Fruit fly (Drosophila melanogaster) whole organism, prepupa: Measurements from ENCODE around the gene Rh5.
A peak's percentile ranks its signal among the peaks of the same experiment; 100 is the strongest.

ENCODE experiments used
- Blimp-1 ChIP-seq: fragments of 200-800 bp; sonication (Bioruptor generic); optimal IDR thresholded peaks from 3 replicates; lab custom pipeline; 2017; ENCODE audit warnings: missing biosample characterization, missing genetic modification characterization, mild to moderate bottlenecking, moderate library complexity, missing genetic modification reagents
- CG10631 ChIP-seq: fragments of 200-800 bp; sonication (Bioruptor generic); optimal IDR thresholded peaks from 2 replicates; lab custom pipeline; 2016; ENCODE audit warnings: missing biosample characterization, missing genetic modification characterization
- CG10669 ChIP-seq: fragments of 200-800 bp; sonication (Bioruptor generic); optimal IDR thresholded peaks from 3 replicates; lab custom pipeline; 2018; ENCODE audit warnings: missing biosample characterization, mild to moderate bottlenecking, missing genetic modification characterization, moderate library complexity
- CG11294 ChIP-seq: fragments of 200-800 bp; sonication (Bioruptor generic); IDR thresholded peaks from 2 replicates; pipeline ENCODE4 v1.3.6; 2022; ENCODE audit warnings: missing biosample characterization, missing genetic modification characterization
- CG11762 ChIP-seq: fragments of 200-800 bp; sonication (Bioruptor generic); optimal IDR thresholded peaks from 3 replicates; lab custom pipeline; 2016; ENCODE audit warnings: missing biosample characterization, missing genetic modification characterization; ENCODE audit not compliant: insufficient read depth
- CG11902 ChIP-seq: fragments of 200-800 bp; sonication (Bioruptor generic); optimal IDR thresholded peaks from 3 replicates; lab custom pipeline; 2016; ENCODE audit warnings: missing biosample characterization, missing genetic modification characterization
- CG15336 ChIP-seq: fragments of 200-800 bp; sonication (Bioruptor generic); IDR thresholded peaks from 2 replicates; pipeline ENCODE4 v1.3.6; 2022; ENCODE audit warnings: missing biosample characterization, missing genetic modification characterization
- CG1621 ChIP-seq: fragments of 200-800 bp; sonication (Bioruptor generic); optimal IDR thresholded peaks from 3 replicates; lab custom pipeline; 2018; ENCODE audit warnings: missing biosample characterization, mild to moderate bottlenecking, missing genetic modification characterization
- CG16779 ChIP-seq: fragments of 200-800 bp; sonication (Bioruptor generic); optimal IDR thresholded peaks from 3 replicates; lab custom pipeline; 2017; ENCODE audit warnings: missing biosample characterization, mild to moderate bottlenecking, missing genetic modification characterization
- CG3032 ChIP-seq: fragments of 200-800 bp; optimal IDR thresholded peaks from 2 replicates; lab custom pipeline; 2019; ENCODE audit warnings: missing biosample characterization, mild to moderate bottlenecking, missing genetic modification characterization, moderate library complexity
- CG32006 ChIP-seq: fragments of 200-800 bp; sonication (Bioruptor generic); optimal IDR thresholded peaks from 3 replicates; lab custom pipeline; 2017; ENCODE audit warnings: missing biosample characterization, mild to moderate bottlenecking, missing genetic modification characterization
- CG34406 ChIP-seq: fragments of 200-800 bp; sonication (Bioruptor generic); optimal IDR thresholded peaks from 3 replicates; lab custom pipeline; 2016; ENCODE audit warnings: missing biosample characterization, missing genetic modification characterization
- CG4318 ChIP-seq: fragments of 200-800 bp; sonication (Bioruptor generic); optimal IDR thresholded peaks from 3 replicates; lab custom pipeline; 2017; ENCODE audit warnings: missing biosample characterization, mild to moderate bottlenecking, missing genetic modification characterization
- CG6163 ChIP-seq: fragments of 200-800 bp; sonication (Bioruptor generic); IDR thresholded peaks from 3 replicates; pipeline ENCODE4 v1.3.6; 2022; ENCODE audit warnings: missing biosample characterization, missing genetic modification characterization
- CG6808 ChIP-seq: fragments of 200-800 bp; sonication (Bioruptor generic); optimal IDR thresholded peaks from 3 replicates; lab custom pipeline; 2017; ENCODE audit warnings: missing biosample characterization, missing genetic modification characterization, mild to moderate bottlenecking, moderate library complexity, missing genetic modification reagents
- CG7368 ChIP-seq: fragments of 200-800 bp; sonication (Bioruptor generic); optimal IDR thresholded peaks from 3 replicates; lab custom pipeline; 2016; ENCODE audit warnings: missing biosample characterization, missing genetic modification characterization
- CG8119 ChIP-seq: fragments of 200-800 bp; sonication (Bioruptor generic); IDR thresholded peaks from 3 replicates; pipeline ENCODE4 v1.3.6; 2022; ENCODE audit warnings: missing biosample characterization, missing genetic modification characterization
- CG8319 ChIP-seq: fragments of 200-800 bp; sonication (Bioruptor generic); optimal IDR thresholded peaks from 3 replicates; lab custom pipeline; 2016; ENCODE audit warnings: missing biosample characterization, missing genetic modification characterization
- CG8632 ChIP-seq: fragments of 200-800 bp; sonication (Bioruptor generic); optimal IDR thresholded peaks from 3 replicates; lab custom pipeline; 2016; ENCODE audit warnings: missing biosample characterization, missing genetic modification characterization
- CG9139 ChIP-seq: fragments of 200-800 bp; sonication (Bioruptor generic); optimal IDR thresholded peaks from 3 replicates; lab custom pipeline; 2017; ENCODE audit warnings: missing biosample characterization, mild to moderate bottlenecking, missing genetic modification characterization
- Eip75B ChIP-seq: fragments of 200-800 bp; sonication (Bioruptor generic); optimal IDR thresholded peaks from 3 replicates; lab custom pipeline; 2016; ENCODE audit warnings: missing biosample characterization, missing genetic modification characterization
- Eip78C ChIP-seq: fragments of 200-800 bp; sonication (Bioruptor generic); peaks from one replicate; lab custom pipeline; 2016; ENCODE audit warnings: missing biosample characterization, missing genetic modification characterization
- Eip93F ChIP-seq: fragments of 200-800 bp; sonication (Bioruptor generic); optimal IDR thresholded peaks from 2 replicates; lab custom pipeline; 2016; ENCODE audit warnings: missing biosample characterization, mild to moderate bottlenecking, missing genetic modification characterization
- Ets21C ChIP-seq: fragments of 200-800 bp; sonication (Bioruptor generic); optimal IDR thresholded peaks from 3 replicates; lab custom pipeline; 2016; ENCODE audit warnings: missing biosample characterization, missing genetic modification characterization
- Ets96B ChIP-seq: fragments of 200-800 bp; optimal IDR thresholded peaks from 2 replicates; lab custom pipeline; 2019; ENCODE audit warnings: missing biosample characterization, mild to moderate bottlenecking, missing genetic modification characterization, moderate library complexity
- Hr38 ChIP-seq: sonication (Bioruptor generic); optimal IDR thresholded peaks from 2 replicates; lab custom pipeline; 2016; ENCODE audit warnings: missing biosample characterization, missing genetic modification characterization
- Lpt ChIP-seq: fragments of 200-800 bp; sonication (Bioruptor generic); optimal IDR thresholded peaks from 3 replicates; lab custom pipeline; 2016; ENCODE audit warnings: missing biosample characterization, missing genetic modification characterization
- Met ChIP-seq: fragments of 200-800 bp; sonication (Bioruptor generic); optimal IDR thresholded peaks from 3 replicates; lab custom pipeline; 2016; ENCODE audit warnings: missing biosample characterization, missing genetic modification characterization
- OdsH ChIP-seq: fragments of 200-800 bp; sonication (Bioruptor generic); optimal IDR thresholded peaks from 3 replicates; lab custom pipeline; 2016; ENCODE audit warnings: missing biosample characterization, missing genetic modification characterization
- Smox ChIP-seq: fragments of 200-800 bp; sonication (Bioruptor generic); optimal IDR thresholded peaks from 3 replicates; lab custom pipeline; 2016; ENCODE audit warnings: missing biosample characterization, missing genetic modification characterization
- Sox102F ChIP-seq: fragments of 200-800 bp; sonication (Bioruptor generic); optimal IDR thresholded peaks from 2 replicates; lab custom pipeline; 2016; ENCODE audit warnings: missing biosample characterization, mild to moderate bottlenecking, missing genetic modification characterization
- Sox14 ChIP-seq: fragments of 200-800 bp; sonication (Bioruptor generic); optimal IDR thresholded peaks from 3 replicates; lab custom pipeline; 2016; ENCODE audit warnings: missing biosample characterization, missing genetic modification characterization
- Sox15 ChIP-seq: fragments of 200-800 bp; sonication (Bioruptor generic); optimal IDR thresholded peaks from 3 replicates; lab custom pipeline; 2016; ENCODE audit warnings: missing biosample characterization, missing genetic modification characterization
- achi ChIP-seq: fragments of 200-800 bp; sonication (Bioruptor generic); optimal IDR thresholded peaks from 3 replicates; lab custom pipeline; 2016; ENCODE audit warnings: missing biosample characterization, missing genetic modification characterization
- acj6 ChIP-seq: fragments of 200-800 bp; sonication (Bioruptor generic); optimal IDR thresholded peaks from 3 replicates; lab custom pipeline; 2016; ENCODE audit warnings: missing biosample characterization, missing genetic modification characterization
- dac ChIP-seq: fragments of 200-800 bp; sonication (Bioruptor generic); optimal IDR thresholded peaks from 2 replicates; lab custom pipeline; 2017; ENCODE audit warnings: missing biosample characterization, mild to moderate bottlenecking, missing genetic modification characterization
- dsx ChIP-seq: fragments of 200-800 bp; optimal IDR thresholded peaks from 3 replicates; lab custom pipeline; 2019; ENCODE audit warnings: missing biosample characterization, mild to moderate bottlenecking, missing genetic modification characterization, moderate library complexity; ENCODE audit not compliant: poor library complexity, severe bottlenecking
- eg ChIP-seq: fragments of 200-800 bp; sonication (Bioruptor generic); IDR thresholded peaks from 3 replicates; pipeline ENCODE4 v1.3.6; 2022; ENCODE audit warnings: missing biosample characterization, missing genetic modification characterization
- fd59A ChIP-seq: fragments of 200-800 bp; sonication (Bioruptor generic); optimal IDR thresholded peaks from 2 replicates; lab custom pipeline; 2017; ENCODE audit warnings: missing biosample characterization, mild to moderate bottlenecking, missing genetic modification characterization, missing genetic modification reagents
- fd85E ChIP-seq: fragments of 200-800 bp; sonication (Bioruptor generic); optimal IDR thresholded peaks from 3 replicates; lab custom pipeline; 2016; ENCODE audit warnings: missing biosample characterization, missing genetic modification characterization
- fkh ChIP-seq: fragments of 200-800 bp; sonication (Bioruptor generic); optimal IDR thresholded peaks from 3 replicates; lab custom pipeline; 2017; ENCODE audit warnings: missing biosample characterization, mild to moderate bottlenecking, missing genetic modification characterization, moderate library complexity
- lz ChIP-seq: fragments of 200-800 bp; sonication (Bioruptor generic); optimal IDR thresholded peaks from 3 replicates; lab custom pipeline; 2016; ENCODE audit warnings: missing biosample characterization, missing genetic modification characterization
- net ChIP-seq: fragments of 200-800 bp; sonication (Bioruptor generic); optimal IDR thresholded peaks from 3 replicates; lab custom pipeline; 2016; ENCODE audit warnings: missing biosample characterization, missing genetic modification characterization
- pdm3 ChIP-seq: fragments of 200-800 bp; sonication (Bioruptor generic); optimal IDR thresholded peaks from 3 replicates; lab custom pipeline; 2016; ENCODE audit warnings: missing biosample characterization, missing genetic modification characterization
- salr ChIP-seq, 2 experiments: fragments of 200-800 bp; sonication (Bioruptor generic); optimal IDR thresholded peaks; 3 replicates each; lab custom pipeline; 2016 to 2018; ENCODE audit warnings: missing biosample characterization in 2 of 2, missing genetic modification characterization in 2 of 2, mild to moderate bottlenecking in 1 of 2
- ss ChIP-seq, 2 experiments: fragments of 200-800 bp; sonication (Bioruptor generic); optimal IDR thresholded peaks; 2 replicates in 1 of 2; 3 replicates in 1 of 2; lab custom pipeline; 2017 to 2018; ENCODE audit warnings: mild to moderate bottlenecking in 2 of 2, missing biosample characterization in 2 of 2, missing genetic modification characterization in 2 of 2, moderate library complexity in 1 of 2
- svp ChIP-seq: fragments of 200-800 bp; sonication (Bioruptor generic); peaks from one replicate; lab custom pipeline; 2016; ENCODE audit warnings: missing biosample characterization, missing genetic modification characterization
- topi ChIP-seq: fragments of 200-800 bp; sonication (Bioruptor generic); optimal IDR thresholded peaks from 3 replicates; lab custom pipeline; 2016; ENCODE audit warnings: missing biosample characterization, missing genetic modification characterization
- vri ChIP-seq: fragments of 200-800 bp; sonication (Bioruptor generic); optimal IDR thresholded peaks from 3 replicates; lab custom pipeline; 2016; ENCODE audit warnings: missing biosample characterization, mild to moderate bottlenecking, missing genetic modification characterization

Rh5 gene

dm6 chr2L:12026458-12027431 is 18.8 kb downstream of the Rh5 start:
- TF ChIP-seq lz (GFP tag; lab: Kevin White, UChicago) = peak; percentile 75
- peak; percentile 91 to 92 for TF ChIP-seq ss (GFP tag; optimal IDR thresholded peaks at IDR 0.05; lab: Kevin White, UChicago)
- peak; percentile 75 for TF ChIP-seq achi (GFP tag; lab: Kevin White, UChicago)
- TF ChIP-seq Eip75B (GFP tag; lab: Kevin White, UChicago) = peak; percentile 1
- peak; percentile 75 for TF ChIP-seq topi (GFP tag; lab: Kevin White, UChicago)
- peak; percentile 43 for TF ChIP-seq CG11294
- TF ChIP-seq CG6808 = peak; percentile 85
- TF ChIP-seq pdm3 (GFP tag; lab: Kevin White, UChicago) = peak; percentile 71
- peak; percentile 80 for TF ChIP-seq CG8632
- TF ChIP-seq acj6 (GFP tag; lab: Kevin White, UChicago) = peak; percentile 79
- TF ChIP-seq Ets96B = peak; percentile 77
- TF ChIP-seq Blimp-1 (GFP tag; lab: Kevin White, UChicago) = peak; percentile 58
- peak; percentile 78 for TF ChIP-seq CG3032 (tag; lab: Kevin White, UChicago)
- peak; percentile 84 for TF ChIP-seq CG4318
- no peak for TF ChIP-seq fd85E (GFP tag; lab: Kevin White, UChicago)
- peak; percentile 71 for TF ChIP-seq fd59A
- peak; percentile 65 for TF ChIP-seq Smox (GFP tag; lab: Kevin White, UChicago)
- TF ChIP-seq Lpt (GFP tag; lab: Kevin White, UChicago) = no peak
- TF ChIP-seq CG8119 (GFP tag; lab: Robert Waterston, UW) = peak; percentile 69; the same call in 2 of the 3 replicates
- TF ChIP-seq eg = peak; percentile 91
- TF ChIP-seq vri (GFP tag; lab: Kevin White, UChicago) = peak; percentile 68
- TF ChIP-seq OdsH (GFP tag; lab: Kevin White, UChicago) = peak; percentile 72
- peak; percentile 29 for TF ChIP-seq Eip93F (GFP tag; lab: Kevin White, UChicago)
- peak; percentile 79 for TF ChIP-seq dsx (GFP tag; lab: Kevin White, UChicago)
- peak; percentile 65 for TF ChIP-seq CG11902
- peak; percentile 67 for TF ChIP-seq CG15336
- TF ChIP-seq Sox15 (GFP tag; lab: Kevin White, UChicago) = peak; percentile 73
- TF ChIP-seq Met = peak; percentile 64
- TF ChIP-seq CG8319 (GFP tag; lab: Kevin White, UChicago) = peak; percentile 50
- peak; percentile 70 for TF ChIP-seq CG10669
- TF ChIP-seq Ets21C (GFP tag; lab: Kevin White, UChicago) = peak; percentile 62
- peak; percentile 79; the same call in 2 of the 3 replicates for TF ChIP-seq CG6163 (GFP tag; lab: Robert Waterston, UW)
- TF ChIP-seq Sox14 = peak; percentile 68
- no peak for TF ChIP-seq dac
- peak; percentile 91 for TF ChIP-seq Eip78C (GFP tag; lab: Kevin White, UChicago)
- peak; percentile 67 for TF ChIP-seq CG16779 (tag; lab: Kevin White, UChicago)
- TF ChIP-seq CG10631 (GFP tag; lab: Kevin White, UChicago) = peak; percentile 82
- TF ChIP-seq CG11762 = peak; percentile 53
- peak; percentile 47 to 88 for TF ChIP-seq salr (GFP tag; optimal IDR thresholded peaks at IDR 0.05; lab: Kevin White, UChicago)
- no peak for TF ChIP-seq fkh (GFP tag; lab: Kevin White, UChicago)
- TF ChIP-seq net = peak; percentile 60
- TF ChIP-seq Sox102F = peak; percentile 43
- no peak for TF ChIP-seq Hr38 (GFP tag; lab: Kevin White, UChicago)
- peak; percentile 46 for TF ChIP-seq CG1621
- TF ChIP-seq svp (GFP tag; lab: Kevin White, UChicago) = peak; percentile 87
- TF ChIP-seq CG32006 = peak; percentile 92
- no peak for TF ChIP-seq CG7368
- peak; percentile 84 for TF ChIP-seq CG34406 (GFP tag; lab: Kevin White, UChicago)
- peak; percentile 91 for TF ChIP-seq CG9139 (GFP tag; lab: Kevin White, UChicago)
